Worm (Caenorhabditis elegans): ENCODE measurements around the gene prcc-1.

DNA sequence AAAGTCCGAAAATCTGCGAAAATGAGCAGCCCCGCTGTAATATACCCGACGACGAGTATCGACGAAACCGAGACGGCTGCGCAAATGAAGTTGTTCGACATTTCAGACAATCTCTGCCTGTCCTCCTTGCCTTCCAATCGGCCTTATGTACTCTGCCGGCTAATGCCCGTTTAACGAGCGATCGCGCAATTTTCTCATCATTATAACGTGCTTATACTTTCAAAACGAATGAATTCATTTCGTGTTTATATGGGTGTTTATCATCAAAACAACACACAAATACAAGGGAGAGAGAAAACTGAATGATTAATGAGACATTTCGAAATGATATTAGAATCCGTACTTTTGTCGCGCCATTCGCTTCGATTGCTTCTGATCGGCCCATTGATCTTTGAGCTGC lies 2.6 kb downstream of the prcc-1 start, which contains the start of gene col-132:
- TF ChIP-seq ztf-11 (tag; optimal IDR thresholded peaks at IDR 0.05), result no peak
- TF ChIP-seq efl-3 (GFP tag; optimal IDR thresholded peaks at IDR 0.05), result no peak
- no peak for TF ChIP-seq mdl-1 (tag; optimal IDR thresholded peaks at IDR 0.05)
- no peak for TF ChIP-seq tbx-2 (tag; optimal IDR thresholded peaks at IDR 0.05)
- TF ChIP-seq nhr-237 (tag; optimal IDR thresholded peaks at IDR 0.05), result no peak
- no peak for TF ChIP-seq unc-62 (GFP tag; optimal IDR thresholded peaks at IDR 0.05)
- TF ChIP-seq ama-1 (optimal IDR thresholded peaks at IDR 0.05), result no peak
- no peak for TF ChIP-seq C16A3.4 (tag; optimal IDR thresholded peaks at IDR 0.05)
- no peak for TF ChIP-seq lin-13 (GFP tag; optimal IDR thresholded peaks at IDR 0.05)
- TF ChIP-seq snpc-4 (tag; optimal IDR thresholded peaks at IDR 0.05), result no peak
- TF ChIP-seq hlh-17 (GFP tag; optimal IDR thresholded peaks at IDR 0.05; ENCODE audit: borderline replicate concordance), result no peak
- no peak for TF ChIP-seq aha-1 (tag; optimal IDR thresholded peaks at IDR 0.05)
- TF ChIP-seq mep-1 (tag; optimal IDR thresholded peaks at IDR 0.05), result no peak
- TF ChIP-seq alr-1 (tag; optimal IDR thresholded peaks at IDR 0.05; ENCODE audit: borderline replicate concordance), result no peak
